Fruit fly (Drosophila melanogaster) whole organism, embryonic: ENCODE data around the gene pps.

Experiments used
- BEAF-32 ChIP-seq: fragments of 200-800 bp; sonication (Bioruptor generic); optimal IDR thresholded peaks from 3 replicates; lab custom pipeline; 2017; ENCODE audit warnings: missing biosample characterization, missing genetic modification characterization, mild to moderate bottlenecking, moderate library complexity, missing genetic modification reagents
- Bgb ChIP-seq: fragments of 200-800 bp; sonication (Bioruptor generic); IDR thresholded peaks from 2 replicates; pipeline ENCODE4 v1.3.6; 2022; ENCODE audit warnings: missing biosample characterization, missing genetic modification characterization; ENCODE audit not compliant: partially characterized antibody
- CG10959 ChIP-seq: fragments of 200-800 bp; sonication (Bioruptor generic); IDR thresholded peaks from 2 replicates; pipeline ENCODE4 v1.3.6; 2022; ENCODE audit warnings: missing biosample characterization, missing genetic modification characterization
- CG12769 ChIP-seq: fragments of 200-800 bp; sonication (Bioruptor generic); optimal IDR thresholded peaks from 2 replicates; lab custom pipeline; 2019; ENCODE audit warnings: missing biosample characterization, mild to moderate bottlenecking, missing genetic modification characterization, moderate library complexity
- CG15073 ChIP-seq: fragments of 200-800 bp; sonication (Bioruptor generic); optimal IDR thresholded peaks from 2 replicates; lab custom pipeline; 2016; ENCODE audit warnings: missing biosample characterization, missing genetic modification characterization
- CG15514 ChIP-seq: fragments of 200-800 bp; sonication (Bioruptor generic); optimal IDR thresholded peaks from 3 replicates; lab custom pipeline; 2017; ENCODE audit warnings: missing biosample characterization, missing genetic modification characterization, mild to moderate bottlenecking, moderate library complexity, missing genetic modification reagents
- CG16813 ChIP-seq: fragments of 200-800 bp; sonication (Bioruptor generic); IDR thresholded peaks from 3 replicates; pipeline ENCODE4 v1.3.6; 2022; ENCODE audit warnings: missing biosample characterization, missing genetic modification characterization; ENCODE audit not compliant: partially characterized antibody
- CG17186 ChIP-seq: fragments of 200-800 bp; sonication (Bioruptor generic); optimal IDR thresholded peaks from 3 replicates; lab custom pipeline; 2017; ENCODE audit warnings: missing biosample characterization, missing genetic modification reagents, missing genetic modification characterization
- CG2116 ChIP-seq: fragments of 200-800 bp; sonication (Bioruptor generic); optimal IDR thresholded peaks from 3 replicates; lab custom pipeline; 2018; ENCODE audit warnings: missing biosample characterization, mild to moderate bottlenecking, missing genetic modification characterization
- CG32767 ChIP-seq: fragments of 200-800 bp; sonication (Bioruptor generic); IDR thresholded peaks from 2 replicates; pipeline ENCODE4 v1.3.6; 2022; ENCODE audit warnings: missing biosample characterization, missing genetic modification characterization
- CG4617 ChIP-seq: fragments of 200-800 bp; sonication (Bioruptor generic); optimal IDR thresholded peaks from 3 replicates; lab custom pipeline; 2016; ENCODE audit warnings: missing biosample characterization, missing genetic modification characterization, borderline replicate concordance
- CG5180 ChIP-seq: fragments of 200-800 bp; sonication (Bioruptor generic); optimal IDR thresholded peaks from 3 replicates; lab custom pipeline; 2017; ENCODE audit warnings: missing biosample characterization, missing genetic modification characterization, mild to moderate bottlenecking, moderate library complexity, missing genetic modification reagents
- CG6683 ChIP-seq: fragments of 200-800 bp; sonication (Bioruptor generic); optimal IDR thresholded peaks from 2 replicates; lab custom pipeline; 2017; ENCODE audit warnings: missing biosample characterization, mild to moderate bottlenecking, missing genetic modification characterization, missing genetic modification reagents
- CG6791 ChIP-seq: fragments of 200-800 bp; sonication (Bioruptor generic); IDR thresholded peaks from 3 replicates; pipeline ENCODE4 v1.3.6; 2022; ENCODE audit warnings: missing biosample characterization, missing genetic modification characterization; ENCODE audit not compliant: partially characterized antibody
- CG8290 ChIP-seq, 3 experiments: fragments of 200-800 bp; sonication (Bioruptor generic); optimal IDR thresholded peaks; 2 replicates each; lab custom pipeline; 2016 to 2019; ENCODE audit warnings: missing biosample characterization in 3 of 3, missing genetic modification characterization in 3 of 3, mild to moderate bottlenecking in 2 of 3, moderate library complexity in 1 of 3
- CTCF ChIP-seq: fragments of 200-800 bp; sonication (Bioruptor generic); optimal IDR thresholded peaks from 2 replicates; lab custom pipeline; 2017; ENCODE audit warnings: missing biosample characterization, mild to moderate bottlenecking, missing genetic modification characterization, moderate library complexity
- HLHmδ ChIP-seq: fragments of 200-800 bp; sonication (Bioruptor generic); optimal IDR thresholded peaks from 2 replicates; lab custom pipeline; 2018; ENCODE audit warnings: missing biosample characterization, mild to moderate bottlenecking, missing genetic modification characterization, moderate library complexity
- HmgD ChIP-seq: fragments of 200-800 bp; sonication (Bioruptor generic); optimal IDR thresholded peaks from 3 replicates; lab custom pipeline; 2016; ENCODE audit warnings: missing biosample characterization, missing genetic modification characterization
- HmgZ ChIP-seq: fragments of 200-800 bp; sonication (Bioruptor generic); optimal IDR thresholded peaks from 2 replicates; lab custom pipeline; 2018; ENCODE audit warnings: missing biosample characterization, mild to moderate bottlenecking, missing genetic modification characterization
- MESR4 ChIP-seq: fragments of 200-800 bp; sonication (Bioruptor generic); optimal IDR thresholded peaks from 2 replicates; lab custom pipeline; 2018; ENCODE audit warnings: missing biosample characterization, mild to moderate bottlenecking, missing genetic modification characterization, moderate library complexity
- Myb ChIP-seq: fragments of 200-800 bp; sonication (Bioruptor generic); optimal IDR thresholded peaks from 2 replicates; lab custom pipeline; 2016; ENCODE audit warnings: missing biosample characterization, missing genetic modification characterization
- Nf-YA ChIP-seq: fragments of 200-800 bp; sonication (Bioruptor generic); IDR thresholded peaks from 2 replicates; pipeline ENCODE4 v1.3.6; 2022; ENCODE audit warnings: missing biosample characterization, missing genetic modification characterization
- Nf-YB ChIP-seq: fragments of 200-800 bp; sonication (Bioruptor generic); optimal IDR thresholded peaks from 3 replicates; lab custom pipeline; 2019; ENCODE audit warnings: missing biosample characterization, mild to moderate bottlenecking, missing genetic modification characterization, moderate library complexity
- Scr ChIP-seq: fragments of 200-800 bp; sonication (Bioruptor generic); IDR thresholded peaks from 2 replicates; pipeline ENCODE4 v1.3.6; 2022; ENCODE audit warnings: missing biosample characterization, missing genetic modification characterization; ENCODE audit not compliant: partially characterized antibody
- amos ChIP-seq: fragments of 200-800 bp; sonication (Bioruptor generic); IDR thresholded peaks from 2 replicates; pipeline ENCODE4 v1.3.6; 2022; ENCODE audit warnings: missing biosample characterization, missing genetic modification characterization; ENCODE audit not compliant: partially characterized antibody
- bab2 ChIP-seq: fragments of 200-800 bp; sonication (Bioruptor generic); optimal IDR thresholded peaks from 2 replicates; lab custom pipeline; 2016; ENCODE audit warnings: missing biosample characterization, missing genetic modification characterization
- bbx ChIP-seq: fragments of 200-800 bp; sonication (Bioruptor generic); IDR thresholded peaks from 2 replicates; pipeline ENCODE4 v1.3.6; 2022; ENCODE audit warnings: missing biosample characterization, missing genetic modification characterization; ENCODE audit not compliant: partially characterized antibody
- chinmo ChIP-seq: fragments of 200-800 bp; sonication (Bioruptor generic); IDR thresholded peaks from 4 replicates; pipeline ENCODE4 v1.3.6; 2022; ENCODE audit warnings: missing biosample characterization, missing genetic modification characterization; ENCODE audit not compliant: partially characterized antibody
- ci ChIP-seq: fragments of 200-800 bp; sonication (Bioruptor generic); IDR thresholded peaks from 3 replicates; pipeline ENCODE4 v1.3.6; 2022; ENCODE audit warnings: missing biosample characterization, missing genetic modification characterization
- crp ChIP-seq, 2 experiments: fragments of 200-800 bp; sonication (Bioruptor generic); optimal IDR thresholded peaks; 2 replicates in 1 of 2; 3 replicates in 1 of 2; lab custom pipeline; 2017; ENCODE audit warnings: missing biosample characterization in 2 of 2, missing genetic modification characterization in 2 of 2, mild to moderate bottlenecking in 1 of 2, moderate library complexity in 1 of 2
- dm ChIP-seq: fragments of 200-800 bp; sonication (Bioruptor generic); optimal IDR thresholded peaks from 3 replicates; lab custom pipeline; 2016; ENCODE audit warnings: missing biosample characterization, missing genetic modification characterization
- hb ChIP-seq: fragments of 200-800 bp; sonication (Bioruptor generic); IDR thresholded peaks from 3 replicates; pipeline ENCODE4 v1.3.6; 2022; ENCODE audit warnings: missing biosample characterization, missing genetic modification characterization; ENCODE audit not compliant: partially characterized antibody
- inv ChIP-seq: fragments of 200-800 bp; sonication (Bioruptor generic); IDR thresholded peaks from 2 replicates; pipeline ENCODE4 v1.3.6; 2022; ENCODE audit warnings: missing biosample characterization, missing genetic modification characterization; ENCODE audit not compliant: partially characterized antibody
- kah ChIP-seq: fragments of 200-800 bp; sonication (Bioruptor generic); optimal IDR thresholded peaks from 2 replicates; lab custom pipeline; 2018; ENCODE audit warnings: missing biosample characterization, mild to moderate bottlenecking, missing genetic modification characterization
- kni ChIP-seq: fragments of 200-800 bp; sonication (Bioruptor generic); optimal IDR thresholded peaks from 3 replicates; lab custom pipeline; 2017; ENCODE audit warnings: mild to moderate bottlenecking, missing biosample characterization, missing genetic modification reagents, missing genetic modification characterization
- knrl ChIP-seq: fragments of 200-800 bp; sonication (Bioruptor generic); IDR thresholded peaks from 3 replicates; pipeline ENCODE4 v1.3.6; 2022; ENCODE audit warnings: missing biosample characterization, missing genetic modification characterization; ENCODE audit not compliant: partially characterized antibody
- pb ChIP-seq: fragments of 200-800 bp; sonication (Bioruptor generic); optimal IDR thresholded peaks from 3 replicates; lab custom pipeline; 2016; ENCODE audit warnings: missing biosample characterization, missing genetic modification characterization
- scrt ChIP-seq: fragments of 200-800 bp; sonication (Bioruptor generic); optimal IDR thresholded peaks from 2 replicates; lab custom pipeline; 2018; ENCODE audit warnings: missing biosample characterization, mild to moderate bottlenecking, missing genetic modification characterization, moderate library complexity
- sens ChIP-seq: fragments of 200-800 bp; sonication (Bioruptor generic); peaks from one replicate; lab custom pipeline; 2016; ENCODE audit warnings: missing biosample characterization, missing genetic modification characterization
- sna ChIP-seq: fragments of 200-800 bp; sonication (Bioruptor generic); IDR thresholded peaks from 2 replicates; pipeline ENCODE4 v1.3.6; 2022; ENCODE audit warnings: missing biosample characterization, missing genetic modification characterization; ENCODE audit not compliant: partially characterized antibody
- stwl ChIP-seq: fragments of 200-800 bp; sonication (Bioruptor generic); optimal IDR thresholded peaks from 3 replicates; lab custom pipeline; 2018; ENCODE audit warnings: missing biosample characterization, mild to moderate bottlenecking, missing genetic modification characterization, moderate library complexity
- tll ChIP-seq, 2 experiments: fragments of 200-800 bp in 1 of 2; fragments of >200 bp in 1 of 2; sonication (Bioruptor generic) in 1 of 2; optimal IDR thresholded peaks; 2 replicates each; lab custom pipeline; 2017 to 2019; ENCODE audit warnings: missing biosample characterization in 2 of 2, missing genetic modification characterization in 2 of 2, mild to moderate bottlenecking in 1 of 2, moderate library complexity in 1 of 2
- tna ChIP-seq: fragments of 200-800 bp; sonication (Bioruptor generic); IDR thresholded peaks from 2 replicates; pipeline ENCODE4 v1.3.6; 2022; ENCODE audit warnings: missing biosample characterization, missing genetic modification characterization; ENCODE audit not compliant: partially characterized antibody
- trem ChIP-seq: fragments of 200-800 bp; optimal IDR thresholded peaks from 3 replicates; lab custom pipeline; 2019; ENCODE audit warnings: missing biosample characterization, mild to moderate bottlenecking, missing genetic modification characterization, moderate library complexity
- unc-4 ChIP-seq: fragments of 200-800 bp; sonication (Bioruptor generic); IDR thresholded peaks from 2 replicates; pipeline ENCODE4 v1.3.6; 2022; ENCODE audit warnings: missing biosample characterization, missing genetic modification characterization; ENCODE audit not compliant: partially characterized antibody
- wek ChIP-seq: fragments of 200-800 bp; sonication (Bioruptor generic); optimal IDR thresholded peaks from 3 replicates; lab custom pipeline; 2018; ENCODE audit warnings: missing biosample characterization, mild to moderate bottlenecking, missing genetic modification characterization, moderate library complexity

pps gene

dm6 chr3R:12401672-12402296, 11.8 kb upstream of the pps start, which contains the start of gene DNAlig3:
Gene DNAlig3, minus strand, starts transcription at chr3R:12401839.
- TF ChIP-seq stwl (tag; lab: Kevin White, UChicago) (peak; percentile 64), tll (GFP tag; optimal IDR thresholded peaks at IDR 0.05; lab: Kevin White, UChicago) (peak in 1 of 2 experiments; percentile 62), sna (GFP tag; lab: Robert Waterston, UW) (peak; percentile 62), amos (GFP tag; lab: Robert Waterston, UW) (peak; percentile 52; the same call in 1 of the 2 replicates), hb (GFP tag; lab: Robert Waterston, UW) (0 out of 3 replicates have a peak, but pooled peaks have one; percentile 64), BEAF-32 (peak; percentile 68), chinmo (GFP tag; lab: Robert Waterston, UW) (0 out of 4 replicates have a peak, but pooled peaks have one; percentile 27), CG17186 (peak; percentile 77), knrl (GFP tag; lab: Robert Waterston, UW) (0 out of 3 replicates have a peak, but pooled peaks have one; percentile 28), Bgb (peak; percentile 33; the same call in 1 of the 2 replicates), ci (peak; percentile 49; the same call in 1 of the 3 replicates), tna (GFP tag; lab: Robert Waterston, UW) (0 out of 2 replicates have a peak, but pooled peaks have one; percentile 25), CG15073 (GFP tag; lab: Kevin White, UChicago) (no peak), CG16813 (GFP tag; lab: Robert Waterston, UW) (peak; percentile 45; the same call in 1 of the 3 replicates), Nf-YA (GFP tag; lab: Robert Waterston, UW) (peak; percentile 23; the same call in 1 of the 2 replicates), HmgD (GFP tag; lab: Kevin White, UChicago) (peak; percentile 8), unc-4 (peak; percentile 57), crp (GFP tag; optimal IDR thresholded peaks at IDR 0.05; lab: Kevin White, UChicago) (peak; percentile 33 to 93), Myb (GFP tag; lab: Kevin White, UChicago) (peak; percentile 95), CG6683 (GFP tag; lab: Kevin White, UChicago) (peak; percentile 8), Scr (GFP tag; lab: Robert Waterston, UW) (peak; percentile 60), kni (GFP tag; lab: Kevin White, UChicago) (peak; percentile 44), CG15514 (peak; percentile 79), bab2 (GFP tag; lab: Kevin White, UChicago) (no peak), bbx (peak; percentile 63), sens (GFP tag; lab: Kevin White, UChicago) (peak; percentile 32), wek (no peak), CG5180 (GFP tag; lab: Kevin White, UChicago) (no peak), CG10959 (GFP tag; lab: Robert Waterston, UW) (no peak), CG4617 (GFP tag; lab: Kevin White, UChicago) (peak; percentile 2), pb (no peak), CG2116 (GFP tag; lab: Kevin White, UChicago) (peak; percentile 32), CG8290 (GFP tag; optimal IDR thresholded peaks at IDR 0.05; lab: Kevin White, UChicago) (no peak), CG8290 (tag; optimal IDR thresholded peaks at IDR 0.05; lab: Kevin White, UChicago) (peak in 1 of 2 experiments; percentile 40), Nf-YB (no peak), MESR4 (GFP tag; lab: Kevin White, UChicago) (peak; percentile 23), trem (tag; lab: Kevin White, UChicago) (peak; percentile 23), HmgZ (no peak), CTCF (peak; percentile 45), inv (GFP tag; lab: Robert Waterston, UW) (peak; percentile 25; the same call in 1 of the 2 replicates), scrt (peak; percentile 53), CG12769 (peak; percentile 83), kah (GFP tag; lab: Kevin White, UChicago) (peak; percentile 1), HLHmδ (GFP tag; lab: Kevin White, UChicago) (peak; percentile 65), CG6791 (no peak), dm (GFP tag; lab: Kevin White, UChicago) (peak; percentile 37), CG32767 (GFP tag; lab: Robert Waterston, UW) (no peak)
